Worm (Caenorhabditis elegans): ENCODE data around the gene scav-3.

scav-3 gene

ce11 chrIII:12456801-12457647 lies at the start of gene scav-3, which contains the start of gene Y49E10.21 (continued):
- TF ChIP-seq R02D3.7 (tag; optimal IDR thresholded peaks at IDR 0.05) (no peak), nhr-41 (GFP tag; IDR thresholded peaks at IDR 0.05) (no peak), duxl-1 (tag; optimal IDR thresholded peaks at IDR 0.05; ENCODE audit: poor library complexity) (no peak), pha-4 (GFP tag; IDR thresholded peaks at IDR 0.05) (no peak), pha-4 (tag; optimal IDR thresholded peaks at IDR 0.05) (no peak), ceh-82 (tag; optimal IDR thresholded peaks at IDR 0.05) (no peak), Y105C5A.15 (GFP tag; IDR thresholded peaks at IDR 0.05) (no peak), zip-11 (GFP tag; IDR thresholded peaks at IDR 0.05) (no peak), pqm-1 (tag; optimal IDR thresholded peaks at IDR 0.05) (peak; percentile 40), nhr-11 (tag; optimal IDR thresholded peaks at IDR 0.05) (peak; percentile 77), fkh-10 (GFP tag; optimal IDR thresholded peaks at IDR 0.05) (no peak), daf-19 (GFP tag; conservative IDR thresholded peaks at IDR 0.05) (no peak), lin-39 (tag; optimal IDR thresholded peaks at IDR 0.05) (no peak), nhr-77 (tag; optimal IDR thresholded peaks at IDR 0.05) (peak; percentile 11), nhr-42 (GFP tag; IDR thresholded peaks at IDR 0.05) (no peak), ctbp-1 (GFP tag; IDR thresholded peaks at IDR 0.05) (no peak), madf-5 (GFP tag; IDR thresholded peaks at IDR 0.05) (0 out of 4 replicates have a peak, but pooled peaks of 1 of the 2 experiments have one; percentile 2), spr-1 (tag; optimal IDR thresholded peaks at IDR 0.05) (no peak), ztf-11 (tag; optimal IDR thresholded peaks at IDR 0.05) (no peak), Y75B8A.6 (GFP tag; IDR thresholded peaks at IDR 0.05) (no peak), dpl-1 (GFP tag; optimal IDR thresholded peaks at IDR 0.05) (peak; percentile 38), ceh-62 (tag; optimal IDR thresholded peaks at IDR 0.05) (no peak), D1046.2 (GFP tag; IDR thresholded peaks at IDR 0.05) (no peak), lin-1 (GFP tag; IDR thresholded peaks at IDR 0.05) (no peak), lsy-2 (tag; optimal IDR thresholded peaks at IDR 0.05) (peak in 1 of 2 experiments; percentile 39), F49E8.2 (tag; optimal IDR thresholded peaks at IDR 0.05; ENCODE audit: borderline replicate concordance) (peak; percentile 58), lir-3 (tag; optimal IDR thresholded peaks at IDR 0.05) (no peak), aly-2 (tag; optimal IDR thresholded peaks at IDR 0.05) (no peak), nhr-10 (tag; optimal IDR thresholded peaks at IDR 0.05) (no peak), mxl-2 (GFP tag; conservative IDR thresholded peaks at IDR 0.05) (no peak), hif-1 (tag; optimal IDR thresholded peaks at IDR 0.05) (peak in 1 of 2 experiments; percentile 27), unc-39 (tag; optimal IDR thresholded peaks at IDR 0.05) (no peak), F26F4.8 (GFP tag; conservative IDR thresholded peaks at IDR 0.05) (no peak), snpc-1.2 (GFP tag; IDR thresholded peaks at IDR 0.05) (no peak), zfp-3 (GFP tag; conservative IDR thresholded peaks at IDR 0.05) (no peak), nhr-28 (tag; optimal IDR thresholded peaks at IDR 0.05) (peak; percentile 69), mdt-29 (GFP tag; IDR thresholded peaks at IDR 0.05) (no peak), dmd-8 (GFP tag; IDR thresholded peaks at IDR 0.05) (no peak), attf-4 (tag; optimal IDR thresholded peaks at IDR 0.05) (no peak), spr-3 (GFP tag; optimal IDR thresholded peaks at IDR 0.05) (no peak), ZK546.5 (tag; optimal IDR thresholded peaks at IDR 0.05) (no peak), egl-27 (tag; optimal IDR thresholded peaks at IDR 0.05) (no peak), nhr-48 (tag; optimal IDR thresholded peaks at IDR 0.05) (no peak), set-16 (GFP tag; IDR thresholded peaks at IDR 0.05) (no peak), tag-97 (GFP tag; IDR thresholded peaks at IDR 0.05) (no peak), unc-130 (GFP tag; optimal IDR thresholded peaks at IDR 0.05) (peak; percentile 26), nhr-6 (tag; optimal IDR thresholded peaks at IDR 0.05) (no peak), hlh-11 (tag; optimal IDR thresholded peaks at IDR 0.05) (no peak), hlh-30 (tag; optimal IDR thresholded peaks at IDR 0.05; ENCODE audit: insufficient read depth) (peak; percentile 93), Y5F2A.4 (GFP tag; optimal IDR thresholded peaks at IDR 0.05) (no peak), daf-8 (GFP tag; IDR thresholded peaks at IDR 0.05) (no peak)

All from whole organism, L4 larva.